Fruit fly (Drosophila melanogaster) whole organism, pupa: ENCODE measurements around the gene mei-218.

Experiments used
- CG10348 ChIP-seq: fragments of 200-800 bp; sonication (Bioruptor generic); IDR thresholded peaks from 2 replicates; pipeline ENCODE4 v1.3.6; 2022; ENCODE audit warnings: missing biosample characterization, missing genetic modification characterization
- CG12605 ChIP-seq: fragments of 200-800 bp; sonication (Bioruptor generic); IDR thresholded peaks from 2 replicates; pipeline ENCODE4 v1.3.6; 2022; ENCODE audit warnings: missing biosample characterization, missing genetic modification characterization
- CG13204 ChIP-seq: fragments of 200-800 bp; sonication (Bioruptor generic); optimal IDR thresholded peaks from 2 replicates; lab custom pipeline; 2018; ENCODE audit warnings: missing biosample characterization, mild to moderate bottlenecking, missing genetic modification characterization, moderate library complexity
- CG14655 ChIP-seq: fragments of 200-800 bp; sonication (Bioruptor generic); optimal IDR thresholded peaks from 3 replicates; lab custom pipeline; 2017; ENCODE audit warnings: mild to moderate bottlenecking, missing biosample characterization, missing genetic modification reagents, missing genetic modification characterization
- CG15710 ChIP-seq: fragments of 200-800 bp; sonication (Bioruptor generic); optimal IDR thresholded peaks from 2 replicates; lab custom pipeline; 2018; ENCODE audit warnings: missing biosample characterization, mild to moderate bottlenecking, missing genetic modification characterization, moderate library complexity
- CG17806 ChIP-seq: fragments of 200-800 bp; sonication (Bioruptor generic); optimal IDR thresholded peaks from 2 replicates; lab custom pipeline; 2018; ENCODE audit warnings: missing biosample characterization, mild to moderate bottlenecking, missing genetic modification characterization, moderate library complexity
- CG32121 ChIP-seq: fragments of 200-800 bp; sonication (Bioruptor generic); IDR thresholded peaks from 2 replicates; pipeline ENCODE4 v1.3.6; 2022; ENCODE audit warnings: missing biosample characterization, missing genetic modification characterization
- CG34367 ChIP-seq: fragments of 200-800 bp; sonication (Bioruptor generic); optimal IDR thresholded peaks from 2 replicates; lab custom pipeline; 2018; ENCODE audit warnings: missing biosample characterization, mild to moderate bottlenecking, missing genetic modification characterization
- CG4496 ChIP-seq: fragments of 200-800 bp; sonication (Bioruptor generic); IDR thresholded peaks from 3 replicates; pipeline ENCODE4 v1.3.6; 2022; ENCODE audit warnings: missing biosample characterization, missing genetic modification characterization
- CG8159 ChIP-seq: fragments of 200-800 bp; sonication (Bioruptor generic); optimal IDR thresholded peaks from 3 replicates; lab custom pipeline; 2018; ENCODE audit warnings: missing biosample characterization, mild to moderate bottlenecking, missing genetic modification characterization, moderate library complexity
- CG8301 ChIP-seq: fragments of 200-800 bp; sonication (Bioruptor generic); optimal IDR thresholded peaks from 2 replicates; lab custom pipeline; 2018; ENCODE audit warnings: missing biosample characterization, mild to moderate bottlenecking, missing genetic modification characterization
- CG9948 ChIP-seq: fragments of 200-800 bp; sonication (Bioruptor generic); optimal IDR thresholded peaks from 2 replicates; lab custom pipeline; 2018; ENCODE audit warnings: missing biosample characterization, mild to moderate bottlenecking, missing genetic modification characterization, moderate library complexity
- D1 ChIP-seq: fragments of 200-800 bp; sonication (Bioruptor generic); optimal IDR thresholded peaks from 2 replicates; lab custom pipeline; 2018; ENCODE audit warnings: missing biosample characterization, mild to moderate bottlenecking, missing genetic modification characterization, moderate library complexity
- EcR ChIP-seq: fragments of 200-800 bp; sonication (Bioruptor generic); optimal IDR thresholded peaks from 3 replicates; lab custom pipeline; 2019; ENCODE audit warnings: missing biosample characterization, missing genetic modification characterization, mild to moderate bottlenecking, moderate library complexity, missing genetic modification reagents
- Ets98B ChIP-seq: fragments of 200-800 bp; sonication (Bioruptor generic); IDR thresholded peaks from 2 replicates; pipeline ENCODE4 v1.3.6; 2022; ENCODE audit warnings: missing biosample characterization, missing genetic modification characterization
- Pif1A ChIP-seq: fragments of 200-800 bp; sonication (Bioruptor generic); optimal IDR thresholded peaks from 3 replicates; lab custom pipeline; 2016; ENCODE audit warnings: missing biosample characterization, missing genetic modification characterization
- Pif1B ChIP-seq: fragments of 200-800 bp; sonication (Bioruptor generic); optimal IDR thresholded peaks from 3 replicates; lab custom pipeline; 2016; ENCODE audit warnings: missing biosample characterization, missing genetic modification characterization
- Snoo ChIP-seq: fragments of 200-800 bp; sonication (Bioruptor generic); optimal IDR thresholded peaks from 3 replicates; lab custom pipeline; 2017; ENCODE audit warnings: missing biosample characterization, mild to moderate bottlenecking, missing genetic modification characterization, inconsistent platforms
- fd96Ca ChIP-seq: fragments of 200-800 bp; sonication (Bioruptor generic); IDR thresholded peaks from 3 replicates; pipeline ENCODE4 v1.3.6; 2022; ENCODE audit warnings: missing biosample characterization, missing genetic modification characterization
- gl ChIP-seq: fragments of 200-800 bp; sonication (Bioruptor generic); optimal IDR thresholded peaks from 2 replicates; lab custom pipeline; 2018; ENCODE audit warnings: missing biosample characterization, mild to moderate bottlenecking, missing genetic modification characterization
- rn ChIP-seq: fragments of 200-800 bp; sonication (Bioruptor generic); IDR thresholded peaks from 2 replicates; pipeline ENCODE4 v1.3.6; 2022; ENCODE audit warnings: missing biosample characterization, missing genetic modification characterization

mei-218 gene

dm6 chrX:17147983-17148637 lies 5.3 kb upstream of the mei-218 start, which contains the start of gene RpS5a:
RpS5a (minus strand) TSS chrX:17148264.
- no peak for TF ChIP-seq CG14655 (GFP tag; lab: Kevin White, UChicago)
- TF ChIP-seq CG10348 (GFP tag; lab: Robert Waterston, UW), result no peak
- TF ChIP-seq CG17806 (tag; lab: Kevin White, UChicago), result peak; percentile 14
- peak; percentile 29 for TF ChIP-seq CG8159 (tag; lab: Kevin White, UChicago)
- peak; percentile 25 for TF ChIP-seq CG8301 (tag; lab: Kevin White, UChicago)
- peak; percentile 64 for TF ChIP-seq Ets98B (GFP tag; lab: Robert Waterston, UW)
- peak; percentile 60; the same call in 1 of the 3 replicates for TF ChIP-seq fd96Ca (GFP tag; lab: Robert Waterston, UW)
- TF ChIP-seq CG34367 (tag; lab: Kevin White, UChicago), result peak; percentile 69
- TF ChIP-seq CG9948 (tag; lab: Kevin White, UChicago), result peak; percentile 16
- TF ChIP-seq CG15710, result peak; percentile 62
- 0 out of 2 replicates have a peak, but pooled peaks have one; percentile 32 for TF ChIP-seq rn (GFP tag; lab: Robert Waterston, UW)
- TF ChIP-seq Pif1A, result peak; percentile 66
- TF ChIP-seq CG12605 (GFP tag; lab: Robert Waterston, UW), result peak; percentile 50; the same call in 1 of the 2 replicates
- no peak for TF ChIP-seq CG32121 (GFP tag; lab: Robert Waterston, UW)
- TF ChIP-seq EcR (GFP tag; lab: Kevin White, UChicago), result no peak
- TF ChIP-seq D1, result no peak
- peak; percentile 60 for TF ChIP-seq Pif1B (GFP tag; lab: Kevin White, UChicago)
- no peak for TF ChIP-seq CG13204 (GFP tag; lab: Kevin White, UChicago)
- peak; percentile 55 for TF ChIP-seq gl (tag; lab: Kevin White, UChicago)
- TF ChIP-seq Snoo (tag; lab: Kevin White, UChicago), result peak; percentile 86
- peak; percentile 80 for TF ChIP-seq CG4496 (GFP tag; lab: Robert Waterston, UW)

dm6 chrX:17146529-17146928 lies 3.7 kb upstream of the mei-218 start:
- no peak for TF ChIP-seq fd96Ca (GFP tag; lab: Robert Waterston, UW)
- TF ChIP-seq D1, result no peak
- TF ChIP-seq EcR (GFP tag; lab: Kevin White, UChicago), result no peak
- no peak for TF ChIP-seq CG32121 (GFP tag; lab: Robert Waterston, UW)
- no peak for TF ChIP-seq CG13204 (GFP tag; lab: Kevin White, UChicago)
- TF ChIP-seq rn (GFP tag; lab: Robert Waterston, UW), result no peak
- TF ChIP-seq CG15710, result no peak
- TF ChIP-seq Ets98B (GFP tag; lab: Robert Waterston, UW), result no peak
- TF ChIP-seq CG34367 (tag; lab: Kevin White, UChicago), result no peak
- no peak for TF ChIP-seq CG12605 (GFP tag; lab: Robert Waterston, UW)
- TF ChIP-seq Snoo (tag; lab: Kevin White, UChicago), result no peak
- no peak for TF ChIP-seq CG10348 (GFP tag; lab: Robert Waterston, UW)
- no peak for TF ChIP-seq CG8159 (tag; lab: Kevin White, UChicago)
- TF ChIP-seq gl (tag; lab: Kevin White, UChicago), result no peak
- no peak for TF ChIP-seq CG17806 (tag; lab: Kevin White, UChicago)
- TF ChIP-seq CG9948 (tag; lab: Kevin White, UChicago), result no peak
- no peak for TF ChIP-seq Pif1B (GFP tag; lab: Kevin White, UChicago)
- no peak for TF ChIP-seq CG14655 (GFP tag; lab: Kevin White, UChicago)
- TF ChIP-seq CG4496 (GFP tag; lab: Robert Waterston, UW), result no peak

dm6 chrX:17132685-17133084 lies 10.1 kb downstream of the mei-218 start:
- TF ChIP-seq Pif1A, result no peak
- TF ChIP-seq fd96Ca (GFP tag; lab: Robert Waterston, UW), result no peak
- TF ChIP-seq CG4496 (GFP tag; lab: Robert Waterston, UW), result no peak
- TF ChIP-seq gl (tag; lab: Kevin White, UChicago), result no peak
- TF ChIP-seq CG13204 (GFP tag; lab: Kevin White, UChicago), result no peak
- no peak for TF ChIP-seq CG8159 (tag; lab: Kevin White, UChicago)
- no peak for TF ChIP-seq CG14655 (GFP tag; lab: Kevin White, UChicago)

- TF ChIP-seq CG8301 (tag; lab: Kevin White, UChicago), result peak; percentile 31
- peak; percentile 52 for TF ChIP-seq Pif1B (GFP tag; lab: Kevin White, UChicago)
- peak; percentile 58; the same call in 2 of the 3 replicates for TF ChIP-seq CG4496 (GFP tag; lab: Robert Waterston, UW)
- TF ChIP-seq CG9948 (tag; lab: Kevin White, UChicago), result no peak
- no peak for TF ChIP-seq CG10348 (GFP tag; lab: Robert Waterston, UW)
- TF ChIP-seq CG32121 (GFP tag; lab: Robert Waterston, UW), result peak; percentile 62; the same call in 1 of the 2 replicates
- TF ChIP-seq CG12605 (GFP tag; lab: Robert Waterston, UW), result peak; percentile 23; the same call in 1 of the 2 replicates
- peak; percentile 9 for TF ChIP-seq D1
- no peak for TF ChIP-seq CG13204 (GFP tag; lab: Kevin White, UChicago)
- TF ChIP-seq Snoo (tag; lab: Kevin White, UChicago), result peak; percentile 17
- TF ChIP-seq CG34367 (tag; lab: Kevin White, UChicago), result no peak
- TF ChIP-seq rn (GFP tag; lab: Robert Waterston, UW), result no peak
- TF ChIP-seq Ets98B (GFP tag; lab: Robert Waterston, UW), result peak; percentile 61; the same call in 1 of the 2 replicates
- TF ChIP-seq CG17806 (tag; lab: Kevin White, UChicago), result peak; percentile 41
- TF ChIP-seq fd96Ca (GFP tag; lab: Robert Waterston, UW), result no peak
- no peak for TF ChIP-seq gl (tag; lab: Kevin White, UChicago)
- no peak for TF ChIP-seq CG8159 (tag; lab: Kevin White, UChicago)
- TF ChIP-seq CG15710, result peak; percentile 29
- no peak for TF ChIP-seq EcR (GFP tag; lab: Kevin White, UChicago)
- no peak for TF ChIP-seq CG14655 (GFP tag; lab: Kevin White, UChicago)
- peak; percentile 39 for TF ChIP-seq Pif1A
These were observed 12.9 kb downstream of the mei-218 start for dm6 chrX:17129733-17130466.
